Worm (Caenorhabditis elegans): ENCODE data around the gene sqv-2.

The sqv-2 gene

ce11 chrII:2885518-2886449, 8.4 kb downstream of the sqv-2 start:
- TF ChIP-seq snpc-4 (tag; optimal IDR thresholded peaks at IDR 0.05) (no peak), lin-32 (GFP tag; optimal IDR thresholded peaks at IDR 0.05) (no peak), unc-62 (GFP tag; optimal IDR thresholded peaks at IDR 0.05) (no peak), flh-1 (GFP tag; optimal IDR thresholded peaks at IDR 0.05) (no peak), nhr-76 (tag; optimal IDR thresholded peaks at IDR 0.05) (no peak), ceh-83 (GFP tag; optimal IDR thresholded peaks at IDR 0.05) (no peak), blmp-1 (tag; optimal IDR thresholded peaks at IDR 0.05) (no peak), unc-120 (tag; optimal IDR thresholded peaks at IDR 0.05; ENCODE audit: poor library complexity, severe bottlenecking) (no peak), nhr-237 (tag; optimal IDR thresholded peaks at IDR 0.05) (no peak)

ce11 chrII:2884810-2885209, 9.4 kb downstream of the sqv-2 start, which contains the start of gene pigw-1:
pigw-1 (minus strand) TSS chrII:2884910.
- TF ChIP-seq ceh-43 (GFP tag; optimal IDR thresholded peaks at IDR 0.05), result no peak
- no peak for TF ChIP-seq M03D4.4 (tag; optimal IDR thresholded peaks at IDR 0.05)
- TF ChIP-seq mls-2 (tag; optimal IDR thresholded peaks at IDR 0.05), result no peak
- TF ChIP-seq flh-1 (GFP tag; optimal IDR thresholded peaks at IDR 0.05), result no peak
- TF ChIP-seq mab-5 (tag; optimal IDR thresholded peaks at IDR 0.05), result no peak
- TF ChIP-seq ceh-83 (GFP tag; optimal IDR thresholded peaks at IDR 0.05), result no peak
- no peak for TF ChIP-seq snpc-4 (tag; optimal IDR thresholded peaks at IDR 0.05)
- TF ChIP-seq lsy-2 (tag; optimal IDR thresholded peaks at IDR 0.05), result no peak
- TF ChIP-seq ham-2 (GFP tag; optimal IDR thresholded peaks at IDR 0.05), result no peak
- TF ChIP-seq cnd-1 (tag; optimal IDR thresholded peaks at IDR 0.05), result no peak
- no peak for TF ChIP-seq nhr-76 (tag; optimal IDR thresholded peaks at IDR 0.05)
- TF ChIP-seq drap-1 (GFP tag; optimal IDR thresholded peaks at IDR 0.05), result no peak
- no peak for TF ChIP-seq elt-3 (tag; optimal IDR thresholded peaks at IDR 0.05)

- TF ChIP-seq tbx-8 (GFP tag; optimal IDR thresholded peaks at IDR 0.05) (no peak), hlh-1 (tag; optimal IDR thresholded peaks at IDR 0.05) (no peak), snpc-4 (tag; optimal IDR thresholded peaks at IDR 0.05) (no peak), lin-32 (GFP tag; optimal IDR thresholded peaks at IDR 0.05) (no peak), blmp-1 (tag; optimal IDR thresholded peaks at IDR 0.05) (no peak), ceh-83 (GFP tag; optimal IDR thresholded peaks at IDR 0.05) (no peak), nhr-237 (tag; optimal IDR thresholded peaks at IDR 0.05) (no peak), elt-3 (tag; optimal IDR thresholded peaks at IDR 0.05) (no peak), ztf-11 (tag; optimal IDR thresholded peaks at IDR 0.05) (no peak), sptf-1 (tag; optimal IDR thresholded peaks at IDR 0.05) (no peak), ceh-43 (GFP tag; optimal IDR thresholded peaks at IDR 0.05) (no peak)
Measured at ce11 chrII:2881088-2881487, 13.1 kb downstream of the sqv-2 start.

ce11 chrII:2878909-2879308, 15.3 kb downstream of the sqv-2 start:
- TF ChIP-seq sptf-1 (tag; optimal IDR thresholded peaks at IDR 0.05), result no peak
- TF ChIP-seq mab-5 (tag; optimal IDR thresholded peaks at IDR 0.05), result no peak
- TF ChIP-seq nhr-12 (tag; optimal IDR thresholded peaks at IDR 0.05), result no peak
- no peak for TF ChIP-seq ceh-43 (GFP tag; optimal IDR thresholded peaks at IDR 0.05)
- no peak for TF ChIP-seq ham-2 (GFP tag; optimal IDR thresholded peaks at IDR 0.05)
- no peak for TF ChIP-seq elt-1 (tag; optimal IDR thresholded peaks at IDR 0.05; ENCODE audit: borderline replicate concordance, insufficient read depth)
- no peak for TF ChIP-seq M03D4.4 (tag; optimal IDR thresholded peaks at IDR 0.05)
- no peak for TF ChIP-seq bed-3 (GFP tag; optimal IDR thresholded peaks at IDR 0.05)
- no peak for TF ChIP-seq elt-3 (tag; optimal IDR thresholded peaks at IDR 0.05)
- no peak for TF ChIP-seq unc-39 (tag; optimal IDR thresholded peaks at IDR 0.05)

ce11 chrII:2874801-2875200, 19.4 kb downstream of the sqv-2 start, which contains the start of gene Y110A2AL.1:
Y110A2AL.1 (plus strand) TSS chrII:2875101.
- TF ChIP-seq lin-32 (GFP tag; optimal IDR thresholded peaks at IDR 0.05) (no peak), ceh-39 (tag; optimal IDR thresholded peaks at IDR 0.05) (no peak), tbx-8 (GFP tag; optimal IDR thresholded peaks at IDR 0.05) (no peak), unc-120 (tag; optimal IDR thresholded peaks at IDR 0.05; ENCODE audit: poor library complexity, severe bottlenecking) (no peak), mab-5 (tag; optimal IDR thresholded peaks at IDR 0.05) (no peak), cnd-1 (tag; optimal IDR thresholded peaks at IDR 0.05) (no peak), nhr-28 (tag; optimal IDR thresholded peaks at IDR 0.05) (no peak), hlh-1 (tag; optimal IDR thresholded peaks at IDR 0.05) (no peak), elt-1 (tag; optimal IDR thresholded peaks at IDR 0.05; ENCODE audit: borderline replicate concordance, insufficient read depth) (no peak), ztf-11 (tag; optimal IDR thresholded peaks at IDR 0.05) (no peak), pha-4 (tag; optimal IDR thresholded peaks at IDR 0.05) (no peak)
